Worm (Caenorhabditis elegans) whole organism, early embryonic: ENCODE measurements around the gene mlc-6.

Experiments used
- B0310.2 ChIP-seq: sonication (generic microtip); optimal IDR thresholded peaks from 2 replicates; lab custom pipeline; 2016; ENCODE audit warnings: mild to moderate bottlenecking, missing genetic modification characterization, missing compliant biosample characterization
- aly-1 ChIP-seq: sonication (generic microtip); optimal IDR thresholded peaks from 2 replicates; lab custom pipeline; 2016; ENCODE audit warnings: missing genetic modification characterization, missing compliant biosample characterization
- ama-1 ChIP-seq: fragments of 150-350 bp; optimal IDR thresholded peaks from 2 replicates; lab custom pipeline; 2014
- ceh-13 ChIP-seq: fragments of 200-800 bp; sonication (Bioruptor generic); optimal IDR thresholded peaks from 2 replicates; lab custom pipeline; 2018; ENCODE audit warnings: mild to moderate bottlenecking, missing genetic modification characterization, missing compliant biosample characterization
- ceh-36 ChIP-seq: sonication (generic microtip); optimal IDR thresholded peaks from 2 replicates; lab custom pipeline; 2016; ENCODE audit warnings: missing genetic modification characterization, inconsistent platforms, missing compliant biosample characterization
- flt-1 ChIP-seq: fragments of 200-800 bp; sonication (Bioruptor generic); IDR thresholded peaks from 2 replicates; pipeline ENCODE4 v1.3.6; 2022; ENCODE audit warnings: missing genetic modification characterization, missing compliant biosample characterization
- hnd-1 ChIP-seq: sonication (generic microtip); optimal IDR thresholded peaks from 2 replicates; lab custom pipeline; 2016; ENCODE audit warnings: missing genetic modification characterization, missing compliant biosample characterization
- pes-1 ChIP-seq: fragments of 200-800 bp; sonication (Bioruptor generic); IDR thresholded peaks from 2 replicates; pipeline ENCODE4 v1.3.6; 2022; ENCODE audit warnings: missing genetic modification reagents, missing genetic modification characterization, missing compliant biosample characterization
- sea-1 ChIP-seq: fragments of 200-800 bp; sonication (Bioruptor generic); conservative IDR thresholded peaks from 2 replicates; pipeline ENCODE4 v1.3.6; 2022; ENCODE audit warnings: missing genetic modification characterization, missing compliant biosample characterization
- tbx-11 ChIP-seq: fragments of 200-800 bp; sonication (Bioruptor generic); IDR thresholded peaks from 2 replicates; pipeline ENCODE4 v1.3.6; 2022; ENCODE audit warnings: missing genetic modification characterization, missing compliant biosample characterization
- tbx-37 ChIP-seq: fragments of 200-800 bp; sonication (Bioruptor generic); conservative IDR thresholded peaks from 2 replicates; pipeline ENCODE4 v1.3.6; 2022; ENCODE audit warnings: missing genetic modification reagents, missing genetic modification characterization, missing compliant biosample characterization
- tra-4 ChIP-seq: sonication (generic microtip); optimal IDR thresholded peaks from 2 replicates; lab custom pipeline; 2017; ENCODE audit warnings: missing genetic modification characterization, missing compliant biosample characterization

ce11 chrX:14223156-14223555 lies 23.3 kb downstream of the mlc-6 start, which contains the start of gene K06G5.3:
- TF ChIP-seq sea-1 (GFP tag; lab: Robert Waterston, UW), result no peak
- no peak for TF ChIP-seq aly-1 (tag; lab: Kevin White, UChicago)
- no peak for TF ChIP-seq flt-1 (GFP tag; lab: Robert Waterston, UW)
- no peak for TF ChIP-seq B0310.2 (tag; lab: Kevin White, UChicago)
- no peak for TF ChIP-seq ceh-13
- no peak for TF ChIP-seq ama-1 (lab: Kevin White, UChicago)
- TF ChIP-seq tbx-11, result no peak
- TF ChIP-seq ceh-36 (tag; lab: Kevin White, UChicago), result no peak
- TF ChIP-seq tbx-37, result no peak
- no peak for TF ChIP-seq tra-4 (tag; lab: Kevin White, UChicago)
- TF ChIP-seq hnd-1, result no peak
- no peak for TF ChIP-seq pes-1 (GFP tag; lab: Robert Waterston, UW)
